Fruit fly (Drosophila melanogaster): ENCODE measurements around the gene CG7168.
A peak's percentile ranks its signal among the peaks of the same experiment; 100 is the strongest.

Gene CG7168

dm6 chr3R:18223434-18223833 is 2.4 kb downstream of the CG7168 start, which contains the start of the genes mTerf5 and Non3 (continued):
- no peak for TF ChIP-seq Dfd (GFP tag; optimal IDR thresholded peaks at IDR 0.05)
- TF ChIP-seq Sox102F (GFP tag; optimal IDR thresholded peaks at IDR 0.05), result peak; percentile 64
- peak; percentile 33 for TF ChIP-seq CG17186 (GFP tag; optimal IDR thresholded peaks at IDR 0.05)
- TF ChIP-seq pho (GFP tag; optimal IDR thresholded peaks at IDR 0.05), result peak; percentile 32
- peak; percentile 27; the same call in 1 of the 2 replicates for TF ChIP-seq CG10366 (GFP tag; IDR thresholded peaks at IDR 0.05)
- peak; percentile 56; the same call in 2 of the 4 replicates for TF ChIP-seq Gug (GFP tag; IDR thresholded peaks at IDR 0.05)
- no peak for TF ChIP-seq CG1233 (GFP tag; optimal IDR thresholded peaks at IDR 0.05)
- no peak for TF ChIP-seq wor (GFP tag; IDR thresholded peaks at IDR 0.05)
- TF ChIP-seq jumu (GFP tag; optimal IDR thresholded peaks at IDR 0.05), result peak; percentile 23
- peak; percentile 69 for TF ChIP-seq NfI (GFP tag; optimal IDR thresholded peaks at IDR 0.05)
- no peak for TF ChIP-seq Awh (GFP tag; IDR thresholded peaks at IDR 0.05)
- TF ChIP-seq chm (GFP tag; IDR thresholded peaks at IDR 0.05), result no peak
- no peak for TF ChIP-seq CG17612 (GFP tag; IDR thresholded peaks at IDR 0.05)
- TF ChIP-seq TFAM (GFP tag; optimal IDR thresholded peaks at IDR 0.05), result no peak
- no peak for TF ChIP-seq Eip74EF (GFP tag; optimal IDR thresholded peaks at IDR 0.05)
- TF ChIP-seq Fer1 (GFP tag; optimal IDR thresholded peaks at IDR 0.05), result peak; percentile 64
- TF ChIP-seq CG10209 (GFP tag; optimal IDR thresholded peaks at IDR 0.05), result peak; percentile 44
- TF ChIP-seq Optix (GFP tag; IDR thresholded peaks at IDR 0.05), result peak; percentile 37; the same call in 1 of the 3 replicates
- TF ChIP-seq D19B (GFP tag; optimal IDR thresholded peaks at IDR 0.05), result no peak
- no peak for TF ChIP-seq ro (GFP tag; IDR thresholded peaks at IDR 0.05)
- TF ChIP-seq CG2116 (GFP tag; optimal IDR thresholded peaks at IDR 0.05), result peak; percentile 88
- no peak for TF ChIP-seq CG17802 (tag; optimal IDR thresholded peaks at IDR 0.05)
- peak; percentile 85 for TF ChIP-seq Bgb (GFP tag; IDR thresholded peaks at IDR 0.05; ENCODE audit: partially characterized antibody)
- TF ChIP-seq Ets97D (GFP tag; optimal IDR thresholded peaks at IDR 0.05), result peak; percentile 43
- TF ChIP-seq CG6272 (GFP tag; IDR thresholded peaks at IDR 0.05), result peak; percentile 62
- TF ChIP-seq ERR (GFP tag; optimal IDR thresholded peaks at IDR 0.05), result no peak
- TF ChIP-seq GATAe (GFP tag; conservative IDR thresholded peaks at IDR 0.05), result no peak
- no peak for TF ChIP-seq CG10321 (GFP tag; IDR thresholded peaks at IDR 0.05)
- peak; percentile 65 for TF ChIP-seq dmrt11E (tag; optimal IDR thresholded peaks at IDR 0.05)
- TF ChIP-seq sna (GFP tag; IDR thresholded peaks at IDR 0.05; ENCODE audit: partially characterized antibody), result peak; percentile 93
- peak; percentile 63 for TF ChIP-seq CG15269 (tag; optimal IDR thresholded peaks at IDR 0.05)
- TF ChIP-seq crp (GFP tag; optimal IDR thresholded peaks at IDR 0.05), result peak in 1 of 2 experiments; percentile 24
- no peak for TF ChIP-seq Nf-YA (GFP tag; IDR thresholded peaks at IDR 0.05)
- TF ChIP-seq E2f2 (GFP tag; IDR thresholded peaks at IDR 0.05), result peak; percentile 56; the same call in 1 of the 2 replicates
- TF ChIP-seq CG14860 (GFP tag; IDR thresholded peaks at IDR 0.05; ENCODE audit: partially characterized antibody), result peak; percentile 81
- TF ChIP-seq abd-A (tag; optimal IDR thresholded peaks at IDR 0.05), result no peak
- TF ChIP-seq CG42726 (GFP tag; IDR thresholded peaks at IDR 0.05; ENCODE audit: partially characterized antibody), result 0 out of 2 replicates have a peak, but pooled peaks have one; percentile 43
- TF ChIP-seq CG43689 (GFP tag; IDR thresholded peaks at IDR 0.05), result 0 out of 2 replicates have a peak, but pooled peaks have one; percentile 12
- TF ChIP-seq CG7963 (GFP tag; IDR thresholded peaks at IDR 0.05; ENCODE audit: partially characterized antibody), result peak; percentile 76; the same call in 2 of the 3 replicates
- no peak for TF ChIP-seq Neu2 (GFP tag; optimal IDR thresholded peaks at IDR 0.05; ENCODE audit: borderline replicate concordance)
- peak; percentile 82 for TF ChIP-seq Max (GFP tag; optimal IDR thresholded peaks at IDR 0.05)
- no peak for TF ChIP-seq sc (optimal IDR thresholded peaks at IDR 0.05)
- peak; percentile 34 for TF ChIP-seq sc (GFP tag; optimal IDR thresholded peaks at IDR 0.05)
- TF ChIP-seq Camta (GFP tag; optimal IDR thresholded peaks at IDR 0.05), result no peak
- peak; percentile 66 for TF ChIP-seq vvl (GFP tag; IDR thresholded peaks at IDR 0.05)
- TF ChIP-seq Ssrp (tag; optimal IDR thresholded peaks at IDR 0.05), result peak; percentile 33
- TF ChIP-seq gro (GFP tag; optimal IDR thresholded peaks at IDR 0.05), result no peak
- no peak for TF ChIP-seq Hmx (GFP tag; optimal IDR thresholded peaks at IDR 0.05)
- TF ChIP-seq Vsx1 (GFP tag; optimal IDR thresholded peaks at IDR 0.05), result peak; percentile 27
- TF ChIP-seq CG13296 (GFP tag; optimal IDR thresholded peaks at IDR 0.05), result peak; percentile 68

All from whole organism, embryonic.